Worm (Caenorhabditis elegans) whole organism, L3 larva: ENCODE measurements around the gene T13C5.6.
A peak's percentile ranks its signal among the peaks of the same experiment; 100 is the strongest.

Experiments
- R02D3.7 ChIP-seq: fragments of 150-350 bp; optimal IDR thresholded peaks from 2 replicates; lab custom pipeline; 2014; ENCODE audit warnings: missing biosample characterization, missing genetic modification characterization
- aly-2 ChIP-seq: fragments of 150-350 bp; optimal IDR thresholded peaks from 2 replicates; lab custom pipeline; 2014; ENCODE audit warnings: missing biosample characterization, missing genetic modification characterization
- ceh-16 ChIP-seq: sonication (generic microtip); optimal IDR thresholded peaks from 2 replicates; lab custom pipeline; 2017; ENCODE audit warnings: missing biosample characterization, missing genetic modification characterization
- ceh-28 ChIP-seq: fragments of 150-350 bp; optimal IDR thresholded peaks from 2 replicates; lab custom pipeline; 2014; ENCODE audit warnings: missing biosample characterization, missing genetic modification reagents, missing genetic modification characterization
- egl-27 ChIP-seq: sonication (generic microtip); optimal IDR thresholded peaks from 4 replicates; lab custom pipeline; 2017; ENCODE audit warnings: missing biosample characterization, missing genetic modification reagents, missing genetic modification characterization
- elt-1 ChIP-seq: fragments of 150-350 bp; optimal IDR thresholded peaks from 2 replicates; lab custom pipeline; 2014; ENCODE audit warnings: missing biosample characterization, missing genetic modification characterization
- elt-2 ChIP-seq: sonication (generic microtip); optimal IDR thresholded peaks from 2 replicates; lab custom pipeline; 2016; ENCODE audit warnings: missing genetic modification reagents, mild to moderate bottlenecking, missing genetic modification characterization, missing compliant biosample characterization
- elt-3 ChIP-seq, 3 experiments: fragments of 150-350 bp in 1 of 3; sonication (generic microtip) in 2 of 3; optimal IDR thresholded peaks; 2 replicates in 2 of 3; 4 replicates in 1 of 3; lab custom pipeline; 2014 to 2017; ENCODE audit warnings: missing biosample characterization in 3 of 3, missing genetic modification characterization in 3 of 3
- eor-1 ChIP-seq, 2 experiments: fragments of 150-350 bp; optimal IDR thresholded peaks; 2 replicates each; lab custom pipeline; 2014 to 2018; ENCODE audit warnings: missing biosample characterization in 2 of 2, missing genetic modification characterization in 2 of 2
- fkh-10 ChIP-seq: sonication (generic microtip); optimal IDR thresholded peaks from 2 replicates; lab custom pipeline; 2017; ENCODE audit warnings: missing biosample characterization, missing genetic modification reagents, missing genetic modification characterization
- fkh-2 ChIP-seq: fragments of 150-350 bp; optimal IDR thresholded peaks from 2 replicates; lab custom pipeline; 2014; ENCODE audit warnings: missing biosample characterization, missing genetic modification reagents, missing genetic modification characterization
- fos-1 ChIP-seq: fragments of 150-350 bp; optimal IDR thresholded peaks from 2 replicates; lab custom pipeline; 2014; ENCODE audit warnings: missing biosample characterization, missing genetic modification characterization
- hmg-11 ChIP-seq: sonication (generic microtip); optimal IDR thresholded peaks from 2 replicates; lab custom pipeline; 2016; ENCODE audit warnings: missing genetic modification characterization, missing compliant biosample characterization
- lin-15B ChIP-seq: fragments of 150-350 bp; optimal IDR thresholded peaks from 2 replicates; lab custom pipeline; 2014; ENCODE audit warnings: missing biosample characterization, missing genetic modification characterization
- lin-39 ChIP-seq: fragments of 150-350 bp; optimal IDR thresholded peaks from 2 replicates; lab custom pipeline; 2018; ENCODE audit warnings: missing biosample characterization, missing genetic modification reagents, missing genetic modification characterization
- mdl-1 ChIP-seq: fragments of 150-350 bp; optimal IDR thresholded peaks from 2 replicates; lab custom pipeline; 2014; ENCODE audit warnings: missing biosample characterization, missing genetic modification characterization
- mml-1 ChIP-seq: fragments of 150-350 bp; sonication (generic microtip); optimal IDR thresholded peaks from 3 replicates; lab custom pipeline; 2014; ENCODE audit warnings: missing biosample characterization, missing genetic modification characterization
- nfya-1 ChIP-seq: sonication (generic microtip); optimal IDR thresholded peaks from 2 replicates; lab custom pipeline; 2017; ENCODE audit warnings: missing genetic modification characterization, mild to moderate bottlenecking, missing compliant biosample characterization, antibody characterized with exemption, moderate library complexity; ENCODE audit not compliant: insufficient read depth
- nhr-25 ChIP-seq: sonication (generic microtip); optimal IDR thresholded peaks from 2 replicates; lab custom pipeline; 2017; ENCODE audit warnings: missing biosample characterization, missing genetic modification characterization
- nhr-28 ChIP-seq: fragments of 150-350 bp; optimal IDR thresholded peaks from 2 replicates; lab custom pipeline; 2014; ENCODE audit warnings: missing biosample characterization, missing genetic modification characterization
- nhr-67 ChIP-seq: fragments of 150-350 bp; optimal IDR thresholded peaks from 2 replicates; lab custom pipeline; 2014; ENCODE audit warnings: missing biosample characterization, missing genetic modification characterization
- pqm-1 ChIP-seq: fragments of 150-350 bp; optimal IDR thresholded peaks from 2 replicates; lab custom pipeline; 2017; ENCODE audit warnings: missing biosample characterization, missing genetic modification characterization, inconsistent platforms
- sea-2 ChIP-seq: fragments of 150-350 bp; sonication (generic microtip); optimal IDR thresholded peaks from 4 replicates; lab custom pipeline; 2014; ENCODE audit warnings: missing biosample characterization, missing genetic modification reagents, missing genetic modification characterization
- skn-1 ChIP-seq: fragments of 150-350 bp; optimal IDR thresholded peaks from 2 replicates; lab custom pipeline; 2014; ENCODE audit warnings: missing biosample characterization, missing genetic modification characterization
- unc-39 ChIP-seq: sonication (generic microtip); optimal IDR thresholded peaks from 4 replicates; lab custom pipeline; 2017; ENCODE audit warnings: missing biosample characterization, missing genetic modification characterization
- unc-62 ChIP-seq: fragments of 150-350 bp; sonication (generic microtip); optimal IDR thresholded peaks from 4 replicates; lab custom pipeline; 2014; ENCODE audit warnings: missing biosample characterization, missing genetic modification reagents, missing genetic modification characterization
- ztf-4 ChIP-seq: fragments of 150-350 bp; optimal IDR thresholded peaks from 2 replicates; lab custom pipeline; 2014; ENCODE audit warnings: missing biosample characterization, missing genetic modification characterization

T13C5.6 gene

DNA sequence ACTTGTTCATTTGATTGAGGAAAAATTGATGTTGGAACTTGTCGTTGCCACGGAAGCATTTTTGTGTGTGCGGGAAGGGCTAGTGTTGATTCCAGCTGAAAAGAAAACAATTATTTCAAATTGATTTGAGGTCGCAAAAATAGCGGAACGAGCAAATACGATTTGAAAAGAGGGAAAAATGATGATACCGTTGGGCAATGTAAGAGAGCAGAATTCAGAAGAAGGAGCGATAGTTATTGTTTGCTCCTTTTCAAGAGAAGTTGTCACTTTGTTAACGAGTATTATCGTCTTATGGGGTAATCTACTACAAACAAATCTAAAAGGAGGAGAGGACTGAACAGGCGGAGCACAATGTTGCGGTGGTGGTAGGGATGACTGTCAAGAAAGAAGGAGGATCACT lies 47.1 kb downstream of the T13C5.6 start, which contains the start of gene odd-2:
odd-2 (minus strand) TSS at position 101 of the 400 bp plus-strand sequence.
- TF ChIP-seq aly-2 (tag; lab: Kevin White, UChicago) (no peak), sea-2 (no peak), fkh-10 (GFP tag; lab: Kevin White, UChicago) (no peak), R02D3.7 (no peak), lin-39 (tag; lab: Kevin White, UChicago) (no peak), fos-1 (tag; lab: Kevin White, UChicago) (no peak), egl-27 (tag; lab: Kevin White, UChicago) (no peak), mml-1 (no peak), nhr-25 (no peak), pqm-1 (tag; lab: Kevin White, UChicago) (no peak), nfya-1 (tag; lab: Kevin White, UChicago) (no peak), eor-1 (tag; optimal IDR thresholded peaks at IDR 0.05; lab: Kevin White, UChicago) (no peak), nhr-28 (tag; lab: Kevin White, UChicago) (no peak), unc-39 (tag; lab: Kevin White, UChicago) (no peak), elt-3 (tag; optimal IDR thresholded peaks at IDR 0.05; lab: Kevin White, UChicago) (no peak), ztf-4 (tag; lab: Kevin White, UChicago) (no peak), skn-1 (no peak), hmg-11 (tag; lab: Kevin White, UChicago) (no peak), fkh-2 (tag; lab: Kevin White, UChicago) (no peak), ceh-16 (tag; lab: Kevin White, UChicago) (no peak)

- TF ChIP-seq lin-15B (tag; lab: Kevin White, UChicago) (no peak), egl-27 (tag; lab: Kevin White, UChicago) (no peak), unc-62 (GFP tag; lab: Kevin White, UChicago) (no peak), elt-2 (tag; lab: Kevin White, UChicago) (no peak), nhr-67 (tag; lab: Kevin White, UChicago) (no peak), elt-1 (tag; lab: Kevin White, UChicago) (no peak)
Measured at ce11 chrX:6159562-6159961, 47.9 kb downstream of the T13C5.6 start.

DNA sequence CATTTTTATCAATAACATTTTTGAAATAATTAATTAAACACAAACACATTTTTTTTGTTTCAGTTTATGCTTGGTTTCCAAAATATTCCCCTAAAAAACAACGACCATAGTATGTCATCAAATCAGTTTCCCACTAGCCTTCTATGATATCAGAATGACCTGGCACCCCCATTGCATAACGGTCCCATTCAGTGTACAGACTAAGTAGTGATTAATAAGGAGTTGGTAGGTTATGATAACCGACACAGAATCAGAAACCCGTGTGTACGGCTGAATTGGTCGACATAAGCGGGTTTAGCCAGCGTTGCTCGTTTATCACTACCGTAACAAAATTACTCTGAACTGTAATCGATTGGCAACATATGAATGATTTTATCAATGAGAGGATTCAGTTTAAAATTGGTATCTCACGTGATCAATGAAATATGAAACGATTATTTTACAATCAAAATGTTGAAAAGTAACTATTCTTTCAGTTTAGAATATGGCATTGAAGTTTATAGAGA lies 50.0 kb downstream of the T13C5.6 start:
- TF ChIP-seq unc-62 (GFP tag; lab: Kevin White, UChicago): no peak
- peak; percentile 24 for TF ChIP-seq pqm-1 (tag; lab: Kevin White, UChicago)
- no peak for TF ChIP-seq elt-1 (tag; lab: Kevin White, UChicago)
- TF ChIP-seq ceh-28 (tag; lab: Kevin White, UChicago): no peak
- no peak for TF ChIP-seq unc-39 (tag; lab: Kevin White, UChicago)
- TF ChIP-seq elt-2 (tag; lab: Kevin White, UChicago): peak; percentile 52
- TF ChIP-seq mdl-1: no peak
